Worm (Caenorhabditis elegans) whole organism, L4 larva: ENCODE results near the gene F54D5.5.

ENCODE experiments used
- D1046.2 ChIP-seq: fragments of 200-800 bp; sonication (Bioruptor generic); IDR thresholded peaks from 2 replicates; pipeline ENCODE4 v1.3.6; 2022; ENCODE audit warnings: missing genetic modification characterization, missing compliant biosample characterization
- F37D6.2 ChIP-seq: sonication (generic microtip); optimal IDR thresholded peaks from 2 replicates; lab custom pipeline; 2016; ENCODE audit warnings: mild to moderate bottlenecking, missing genetic modification characterization, missing compliant biosample characterization
- T26A8.4 ChIP-seq: fragments of 200-800 bp; sonication (Bioruptor generic); IDR thresholded peaks from 2 replicates; pipeline ENCODE4 v1.3.6; 2022; ENCODE audit warnings: missing genetic modification characterization, missing compliant biosample characterization
- Y48G9A.11 ChIP-seq: fragments of 200-800 bp; sonication (Bioruptor generic); IDR thresholded peaks from 2 replicates; pipeline ENCODE4 v1.3.6; 2022; ENCODE audit warnings: missing genetic modification reagents, missing genetic modification characterization, missing compliant biosample characterization
- ZK546.5 ChIP-seq, 2 experiments: sonication (generic microtip); optimal IDR thresholded peaks; 2 replicates each; lab custom pipeline; 2017; ENCODE audit warnings: missing biosample characterization in 2 of 2, missing genetic modification characterization in 2 of 2
- aha-1 ChIP-seq: fragments of 150-350 bp; peaks from one replicate; lab custom pipeline; 2014; ENCODE audit warnings: missing biosample characterization, missing genetic modification characterization
- ama-1 ChIP-seq: fragments of 150-350 bp; optimal IDR thresholded peaks from 2 replicates; lab custom pipeline; 2014; ENCODE audit warnings: inconsistent platforms, mixed read lengths
- attf-4 ChIP-seq: sonication (generic microtip); optimal IDR thresholded peaks from 3 replicates; lab custom pipeline; 2017; ENCODE audit warnings: missing biosample characterization, missing genetic modification characterization
- ceh-82 ChIP-seq: sonication (generic microtip); optimal IDR thresholded peaks from 2 replicates; lab custom pipeline; 2017; ENCODE audit warnings: missing biosample characterization, missing genetic modification characterization
- cey-2 ChIP-seq: sonication (generic microtip); optimal IDR thresholded peaks from 3 replicates; lab custom pipeline; 2017; ENCODE audit warnings: missing genetic modification characterization, mild to moderate bottlenecking, missing compliant biosample characterization, antibody characterized with exemption, borderline replicate concordance; ENCODE audit not compliant: insufficient read depth
- ctbp-1 ChIP-seq: fragments of 200-800 bp; sonication (Bioruptor generic); IDR thresholded peaks from 2 replicates; pipeline ENCODE4 v1.3.6; 2022; ENCODE audit warnings: missing genetic modification reagents, missing genetic modification characterization, missing compliant biosample characterization
- daf-16 ChIP-seq, 3 experiments: sonication (generic microtip); optimal IDR thresholded peaks; 2 replicates each; lab custom pipeline; 2016 to 2017; ENCODE audit warnings: missing genetic modification characterization in 3 of 3, missing genetic modification reagents in 3 of 3, mild to moderate bottlenecking in 2 of 3, missing compliant biosample characterization in 2 of 3, missing biosample characterization in 1 of 3, moderate library complexity in 1 of 3
- daf-8 ChIP-seq: fragments of 200-800 bp; sonication (Bioruptor generic); IDR thresholded peaks from 2 replicates; pipeline ENCODE4 v1.3.6; 2022; ENCODE audit warnings: missing genetic modification characterization, missing compliant biosample characterization
- dmd-6 ChIP-seq: fragments of 200-800 bp; sonication (Bioruptor generic); IDR thresholded peaks from 2 replicates; pipeline ENCODE4 v1.3.6; 2022; ENCODE audit warnings: missing genetic modification reagents, missing genetic modification characterization, missing compliant biosample characterization
- dmd-9 ChIP-seq: fragments of 200-800 bp; sonication (Bioruptor generic); IDR thresholded peaks from 2 replicates; pipeline ENCODE4 v1.3.6; 2022; ENCODE audit warnings: missing genetic modification reagents, missing genetic modification characterization, missing compliant biosample characterization
- dpl-1 ChIP-seq: fragments of 150-350 bp; optimal IDR thresholded peaks from 2 replicates; lab custom pipeline; 2014; ENCODE audit warnings: missing biosample characterization, missing genetic modification reagents, missing genetic modification characterization
- dve-1 ChIP-seq: sonication (generic microtip); optimal IDR thresholded peaks from 2 replicates; lab custom pipeline; 2017; ENCODE audit warnings: antibody characterized with exemption, mild to moderate bottlenecking, missing genetic modification characterization, missing compliant biosample characterization; ENCODE audit not compliant: insufficient read depth
- egl-43 ChIP-seq: fragments of 200-800 bp; sonication (Bioruptor generic); IDR thresholded peaks from 2 replicates; pipeline ENCODE4 v1.3.6; 2022; ENCODE audit warnings: missing genetic modification reagents, missing genetic modification characterization, missing compliant biosample characterization
- fos-1 ChIP-seq: fragments of 150-350 bp; optimal IDR thresholded peaks from 2 replicates; lab custom pipeline; 2014; ENCODE audit warnings: missing biosample characterization, missing genetic modification characterization
- gei-8 ChIP-seq: fragments of 200-800 bp; sonication (Bioruptor generic); optimal IDR thresholded peaks from 2 replicates; lab custom pipeline; 2018; ENCODE audit warnings: mild to moderate bottlenecking, missing genetic modification characterization, missing compliant biosample characterization
- hif-1 ChIP-seq, 2 experiments: sonication (generic microtip); optimal IDR thresholded peaks; 2 replicates each; lab custom pipeline; 2016 to 2017; ENCODE audit warnings: missing compliant biosample characterization in 2 of 2, missing genetic modification characterization in 2 of 2, missing genetic modification reagents in 2 of 2, missing genotype in 2 of 2, mild to moderate bottlenecking in 1 of 2
- hlh-30 ChIP-seq: sonication (generic microtip); optimal IDR thresholded peaks from 2 replicates; lab custom pipeline; 2017; ENCODE audit warnings: antibody characterized with exemption, mild to moderate bottlenecking, missing genetic modification characterization, missing compliant biosample characterization; ENCODE audit not compliant: insufficient read depth
- hmg-1.1 ChIP-seq: fragments of 200-800 bp; sonication (Bioruptor generic); IDR thresholded peaks from 2 replicates; pipeline ENCODE4 v1.3.6; 2022; ENCODE audit warnings: missing genetic modification reagents, missing genetic modification characterization, missing compliant biosample characterization
- jun-1 ChIP-seq: fragments of 150-350 bp; optimal IDR thresholded peaks from 2 replicates; lab custom pipeline; 2014; ENCODE audit warnings: missing biosample characterization, missing genetic modification reagents, missing genetic modification characterization
- lim-7 ChIP-seq: fragments of 200-800 bp; sonication (Bioruptor generic); IDR thresholded peaks from 2 replicates; pipeline ENCODE4 v1.3.6; 2022; ENCODE audit warnings: missing genetic modification characterization, missing compliant biosample characterization
- lin-1 ChIP-seq: fragments of 200-800 bp; sonication (Bioruptor generic); IDR thresholded peaks from 2 replicates; pipeline ENCODE4 v1.3.6; 2022; ENCODE audit warnings: missing genetic modification reagents, missing genetic modification characterization, missing compliant biosample characterization
- lin-29 ChIP-seq: fragments of 200-800 bp; sonication (Bioruptor generic); IDR thresholded peaks from 2 replicates; pipeline ENCODE4 v1.3.6; 2022; ENCODE audit warnings: missing genetic modification reagents, missing genetic modification characterization, missing compliant biosample characterization
- lin-39 ChIP-seq: fragments of 150-350 bp; optimal IDR thresholded peaks from 2 replicates; lab custom pipeline; 2014; ENCODE audit warnings: missing biosample characterization, missing genetic modification reagents, missing genetic modification characterization
- lsy-2 ChIP-seq, 2 experiments: fragments of 150-350 bp in 1 of 2; sonication (generic microtip) in 1 of 2; optimal IDR thresholded peaks; 2 replicates each; lab custom pipeline; 2014 to 2017; ENCODE audit warnings: missing biosample characterization in 2 of 2, missing genetic modification characterization in 2 of 2
- mdl-1 ChIP-seq, 2 experiments: fragments of 150-350 bp in 1 of 2; sonication (generic microtip) in 1 of 2; optimal IDR thresholded peaks; 2 replicates each; lab custom pipeline; 2014 to 2017; ENCODE audit warnings: missing biosample characterization in 2 of 2, missing genetic modification characterization in 2 of 2
- mdt-29 ChIP-seq: fragments of 200-800 bp; sonication (Bioruptor generic); IDR thresholded peaks from 2 replicates; pipeline ENCODE4 v1.3.6; 2022; ENCODE audit warnings: missing genetic modification reagents, missing genetic modification characterization, missing compliant biosample characterization
- mep-1 ChIP-seq: fragments of 150-350 bp; sonication (generic microtip); optimal IDR thresholded peaks from 3 replicates; lab custom pipeline; 2014; ENCODE audit warnings: missing biosample characterization, missing genetic modification characterization
- nhr-102 ChIP-seq: sonication (generic microtip); optimal IDR thresholded peaks from 2 replicates; lab custom pipeline; 2016; ENCODE audit warnings: mild to moderate bottlenecking, missing genetic modification characterization, moderate library complexity, missing compliant biosample characterization
- nhr-111 ChIP-seq: fragments of 200-800 bp; sonication (Bioruptor generic); optimal IDR thresholded peaks from 2 replicates; lab custom pipeline; 2018; ENCODE audit warnings: mild to moderate bottlenecking, missing genetic modification characterization, missing compliant biosample characterization
- nhr-237 ChIP-seq: sonication (generic microtip); optimal IDR thresholded peaks from 2 replicates; lab custom pipeline; 2017; ENCODE audit warnings: missing biosample characterization, missing genetic modification characterization
- nhr-28 ChIP-seq: fragments of 150-350 bp; optimal IDR thresholded peaks from 2 replicates; lab custom pipeline; 2014; ENCODE audit warnings: missing biosample characterization, missing genetic modification characterization
- nhr-6 ChIP-seq: fragments of 150-350 bp; optimal IDR thresholded peaks from 2 replicates; lab custom pipeline; 2014; ENCODE audit warnings: missing biosample characterization, missing genetic modification characterization
- php-3 ChIP-seq: fragments of 200-800 bp; sonication (Bioruptor generic); IDR thresholded peaks from 2 replicates; pipeline ENCODE4 v1.3.6; 2022; ENCODE audit warnings: missing genetic modification reagents, missing genetic modification characterization, missing compliant biosample characterization
- pqm-1 ChIP-seq: sonication (generic microtip); optimal IDR thresholded peaks from 2 replicates; lab custom pipeline; 2017; ENCODE audit warnings: missing biosample characterization, missing genetic modification characterization
- rbr-2 ChIP-seq: sonication (generic microtip); optimal IDR thresholded peaks from 2 replicates; lab custom pipeline; 2016; ENCODE audit warnings: missing genotype, missing genetic modification characterization, missing compliant biosample characterization
- saeg-2 ChIP-seq: fragments of 200-800 bp; sonication (Bioruptor generic); IDR thresholded peaks from 2 replicates; pipeline ENCODE4 v1.3.6; 2022; ENCODE audit warnings: missing genetic modification reagents, missing genetic modification characterization, missing compliant biosample characterization
- set-16 ChIP-seq: fragments of 200-800 bp; sonication (Bioruptor generic); IDR thresholded peaks from 2 replicates; pipeline ENCODE4 v1.3.6; 2022; ENCODE audit warnings: missing genetic modification reagents, missing genetic modification characterization, missing compliant biosample characterization
- skn-1 ChIP-seq: fragments of 150-350 bp; optimal IDR thresholded peaks from 2 replicates; lab custom pipeline; 2014; ENCODE audit warnings: missing biosample characterization, missing genetic modification characterization
- spr-1 ChIP-seq: sonication (generic microtip); optimal IDR thresholded peaks from 2 replicates; lab custom pipeline; 2016; ENCODE audit warnings: mild to moderate bottlenecking, missing genetic modification characterization, missing compliant biosample characterization
- unc-62 ChIP-seq, 3 experiments: fragments of 150-350 bp in 1 of 3; sonication (generic microtip); optimal IDR thresholded peaks in 2 of 3; peaks in 1 of 3; 1 replicate in 1 of 3; 2 replicates in 2 of 3; lab custom pipeline; 2014 to 2017; ENCODE audit warnings: missing biosample characterization in 3 of 3, missing genetic modification characterization in 3 of 3, missing genetic modification reagents in 3 of 3, missing genotype in 1 of 3
- vab-7 ChIP-seq: fragments of 200-800 bp; sonication (Bioruptor generic); IDR thresholded peaks from 2 replicates; pipeline ENCODE4 v1.3.6; 2022; ENCODE audit warnings: missing genetic modification reagents, missing genetic modification characterization, missing compliant biosample characterization
- ztf-11 ChIP-seq: fragments of 150-350 bp; optimal IDR thresholded peaks from 2 replicates; lab custom pipeline; 2014; ENCODE audit warnings: missing biosample characterization, missing genetic modification characterization
- ztf-7 ChIP-seq: fragments of 150-350 bp; optimal IDR thresholded peaks from 2 replicates; lab custom pipeline; 2014; ENCODE audit warnings: missing biosample characterization, missing genetic modification characterization

The F54D5.5 gene

ce11 chrII:11572944-11573343 is 6.1 kb upstream of the F54D5.5 start, which contains the start of gene F54D5.2:
Gene F54D5.2 (plus strand): TSS chrII:11573180.
- peak; percentile 72 for TF ChIP-seq aha-1 (tag; lab: Kevin White, UChicago)
- no peak for TF ChIP-seq D1046.2 (GFP tag; lab: Robert Waterston, UW)
- no peak for TF ChIP-seq daf-8 (GFP tag; lab: Robert Waterston, UW)

- no peak for TF ChIP-seq set-16 (GFP tag; lab: Robert Waterston, UW)
- no peak for TF ChIP-seq nhr-102 (tag; lab: Kevin White, UChicago)
- no peak for TF ChIP-seq nhr-111 (GFP tag; lab: Kevin White, UChicago)
- TF ChIP-seq F37D6.2, result no peak
- peak; percentile 91 for TF ChIP-seq pqm-1 (tag; lab: Kevin White, UChicago)
- no peak for TF ChIP-seq lin-1 (GFP tag; lab: Robert Waterston, UW)
- no peak for TF ChIP-seq dpl-1 (GFP tag; lab: Kevin White, UChicago)
- TF ChIP-seq nhr-6 (tag; lab: Kevin White, UChicago), result no peak
- TF ChIP-seq php-3, result no peak
- no peak for TF ChIP-seq mdl-1 (tag; optimal IDR thresholded peaks at IDR 0.05; lab: Kevin White, UChicago)
- no peak for TF ChIP-seq daf-16 (GFP tag; optimal IDR thresholded peaks at IDR 0.05; lab: Kevin White, UChicago)
- TF ChIP-seq daf-16 (tag; optimal IDR thresholded peaks at IDR 0.05; lab: Kevin White, UChicago), result peak; percentile 33
- TF ChIP-seq saeg-2, result no peak
- TF ChIP-seq dve-1, result peak; percentile 31
- TF ChIP-seq ztf-11 (tag; lab: Kevin White, UChicago), result no peak
- no peak for TF ChIP-seq spr-1
- no peak for TF ChIP-seq hmg-1.1 (GFP tag; lab: Robert Waterston, UW)
- no peak for TF ChIP-seq lin-29 (GFP tag; lab: Robert Waterston, UW)
- TF ChIP-seq ctbp-1 (GFP tag; lab: Robert Waterston, UW), result no peak
- TF ChIP-seq Y48G9A.11, result no peak
- TF ChIP-seq egl-43 (GFP tag; lab: Robert Waterston, UW), result no peak
- no peak for TF ChIP-seq dmd-9
- no peak for TF ChIP-seq skn-1 (tag; lab: Kevin White, UChicago)
- TF ChIP-seq unc-62 (GFP tag; optimal IDR thresholded peaks at IDR 0.05 in 1 of 2; lab: Kevin White, UChicago), result peak in 1 of 2 experiments; percentile 66
- TF ChIP-seq unc-62 (tag; optimal IDR thresholded peaks at IDR 0.05; lab: Kevin White, UChicago), result no peak
- no peak for TF ChIP-seq ama-1 (lab: Kevin White, UChicago)
- TF ChIP-seq mdt-29 (GFP tag; lab: Robert Waterston, UW), result no peak
- TF ChIP-seq hif-1 (tag; optimal IDR thresholded peaks at IDR 0.05; lab: Kevin White, UChicago), result no peak
- no peak for TF ChIP-seq rbr-2 (tag; lab: Kevin White, UChicago)
- TF ChIP-seq lim-7 (GFP tag; lab: Robert Waterston, UW), result no peak
- TF ChIP-seq cey-2 (tag; lab: Kevin White, UChicago), result no peak
- TF ChIP-seq ZK546.5 (tag; optimal IDR thresholded peaks at IDR 0.05; lab: Kevin White, UChicago), result no peak
- TF ChIP-seq ceh-82 (tag; lab: Kevin White, UChicago), result no peak
- no peak for TF ChIP-seq ztf-7
- no peak for TF ChIP-seq daf-8 (GFP tag; lab: Robert Waterston, UW)
- no peak for TF ChIP-seq jun-1
- peak; percentile 54 for TF ChIP-seq nhr-28
- no peak for TF ChIP-seq lin-39 (tag; lab: Kevin White, UChicago)
- peak; percentile 28; the same call in 1 of the 2 replicates for TF ChIP-seq dmd-6
- no peak for TF ChIP-seq mep-1
- no peak for TF ChIP-seq T26A8.4
- TF ChIP-seq gei-8 (GFP tag; lab: Kevin White, UChicago), result no peak
- TF ChIP-seq nhr-237 (tag; lab: Kevin White, UChicago), result no peak
- TF ChIP-seq vab-7 (GFP tag; lab: Robert Waterston, UW), result no peak
- no peak for TF ChIP-seq attf-4 (tag; lab: Kevin White, UChicago)
- no peak for TF ChIP-seq hlh-30 (tag; lab: Kevin White, UChicago)
- no peak for TF ChIP-seq lsy-2 (tag; optimal IDR thresholded peaks at IDR 0.05; lab: Kevin White, UChicago)
- no peak for TF ChIP-seq fos-1 (tag; lab: Kevin White, UChicago)
Observed at ce11 chrII:11571260-11571854, 4.5 kb upstream of the F54D5.5 start, which contains the start of gene F54D5.3. Gene F54D5.3 (plus strand): TSS chrII:11571805.
